Worm (Caenorhabditis elegans) whole organism, late embryonic: ENCODE results near the gene F32D1.7.

Source experiments
- C08G9.2 ChIP-seq: sonication (generic microtip); optimal IDR thresholded peaks from 2 replicates; lab custom pipeline; 2016; ENCODE audit warnings: mild to moderate bottlenecking, missing genetic modification characterization, moderate library complexity, missing compliant biosample characterization
- C38D4.7 ChIP-seq: fragments of 200-800 bp; sonication (Bioruptor generic); optimal IDR thresholded peaks from 2 replicates; lab custom pipeline; 2018; ENCODE audit warnings: mild to moderate bottlenecking, missing genetic modification characterization, moderate library complexity, missing compliant biosample characterization
- K09A11.1 ChIP-seq: sonication (generic microtip); optimal IDR thresholded peaks from 2 replicates; lab custom pipeline; 2017; ENCODE audit warnings: antibody characterized with exemption, mild to moderate bottlenecking, missing genetic modification characterization, missing compliant biosample characterization; ENCODE audit not compliant: insufficient read depth
- Y22D7AL.16 ChIP-seq: sonication (generic microtip); optimal IDR thresholded peaks from 2 replicates; lab custom pipeline; 2016; ENCODE audit warnings: missing genetic modification characterization, missing compliant biosample characterization
- ceh-14 ChIP-seq: sonication (generic microtip); optimal IDR thresholded peaks from 2 replicates; lab custom pipeline; 2016; ENCODE audit warnings: missing genotype, missing genetic modification characterization, missing compliant biosample characterization
- ceh-2 ChIP-seq: sonication (generic microtip); optimal IDR thresholded peaks from 2 replicates; lab custom pipeline; 2016; ENCODE audit warnings: missing genotype, missing genetic modification characterization, missing compliant biosample characterization
- ceh-24 ChIP-seq: sonication (generic microtip); optimal IDR thresholded peaks from 2 replicates; lab custom pipeline; 2016; ENCODE audit warnings: mild to moderate bottlenecking, missing genetic modification characterization, missing compliant biosample characterization
- ceh-31 ChIP-seq: sonication (generic microtip); optimal IDR thresholded peaks from 2 replicates; lab custom pipeline; 2016; ENCODE audit warnings: missing genetic modification characterization, missing compliant biosample characterization
- ceh-34 ChIP-seq: sonication (generic microtip); optimal IDR thresholded peaks from 2 replicates; lab custom pipeline; 2016; ENCODE audit warnings: mild to moderate bottlenecking, missing genetic modification characterization, missing compliant biosample characterization
- ceh-48 ChIP-seq: sonication (generic microtip); optimal IDR thresholded peaks from 2 replicates; lab custom pipeline; 2016; ENCODE audit warnings: missing genetic modification characterization, inconsistent platforms, missing compliant biosample characterization
- dmd-4 ChIP-seq: sonication (generic microtip); optimal IDR thresholded peaks from 2 replicates; lab custom pipeline; 2016; ENCODE audit warnings: borderline replicate concordance, missing genetic modification characterization, missing compliant biosample characterization
- elt-2 ChIP-seq: sonication (generic microtip); optimal IDR thresholded peaks from 2 replicates; lab custom pipeline; 2016; ENCODE audit warnings: missing genetic modification reagents, missing genetic modification characterization, missing compliant biosample characterization
- ets-4 ChIP-seq: sonication (generic microtip); optimal IDR thresholded peaks from 2 replicates; lab custom pipeline; 2016; ENCODE audit warnings: missing genetic modification characterization, missing compliant biosample characterization
- fkh-6 ChIP-seq: sonication (generic microtip); optimal IDR thresholded peaks from 2 replicates; lab custom pipeline; 2016; ENCODE audit warnings: missing genetic modification characterization, missing compliant biosample characterization
- gmeb-2 ChIP-seq: sonication (generic microtip); optimal IDR thresholded peaks from 2 replicates; lab custom pipeline; 2016; ENCODE audit warnings: missing genetic modification characterization, inconsistent platforms, missing compliant biosample characterization
- hlh-13 ChIP-seq: fragments of 200-800 bp; sonication (Bioruptor generic); optimal IDR thresholded peaks from 2 replicates; lab custom pipeline; 2018; ENCODE audit warnings: mild to moderate bottlenecking, missing genetic modification characterization, missing compliant biosample characterization
- hlh-30 ChIP-seq: sonication (generic microtip); optimal IDR thresholded peaks from 2 replicates; lab custom pipeline; 2017; ENCODE audit warnings: antibody characterized with exemption, missing genetic modification characterization, missing compliant biosample characterization; ENCODE audit not compliant: insufficient read depth
- hlh-6 ChIP-seq: sonication (generic microtip); optimal IDR thresholded peaks from 2 replicates; lab custom pipeline; 2016; ENCODE audit warnings: missing genotype, missing genetic modification characterization, missing compliant biosample characterization
- hlh-8 ChIP-seq: sonication (generic microtip); optimal IDR thresholded peaks from 2 replicates; lab custom pipeline; 2016; ENCODE audit warnings: missing genotype, missing genetic modification characterization, missing compliant biosample characterization
- lin-11 ChIP-seq: fragments of 200-800 bp; sonication (Bioruptor generic); optimal IDR thresholded peaks from 2 replicates; lab custom pipeline; 2018; ENCODE audit warnings: mild to moderate bottlenecking, missing genetic modification characterization, missing compliant biosample characterization
- madf-2 ChIP-seq: sonication (generic microtip); optimal IDR thresholded peaks from 2 replicates; lab custom pipeline; 2017; ENCODE audit warnings: missing genetic modification characterization, missing compliant biosample characterization
- mec-3 ChIP-seq: sonication (generic microtip); optimal IDR thresholded peaks from 2 replicates; lab custom pipeline; 2016; ENCODE audit warnings: borderline replicate concordance, missing genetic modification characterization, missing compliant biosample characterization
- nfya-1 ChIP-seq: sonication (generic microtip); optimal IDR thresholded peaks from 2 replicates; lab custom pipeline; 2017; ENCODE audit warnings: missing genetic modification characterization, mild to moderate bottlenecking, missing compliant biosample characterization, antibody characterized with exemption, moderate library complexity
- nhr-232 ChIP-seq: sonication (generic microtip); optimal IDR thresholded peaks from 2 replicates; lab custom pipeline; 2016; ENCODE audit warnings: missing genetic modification characterization, missing compliant biosample characterization
- odd-2 ChIP-seq: sonication (generic microtip); optimal IDR thresholded peaks from 2 replicates; lab custom pipeline; 2017; ENCODE audit warnings: antibody characterized with exemption, mild to moderate bottlenecking, missing genetic modification characterization, missing compliant biosample characterization
- ref-2 ChIP-seq: sonication (generic microtip); optimal IDR thresholded peaks from 2 replicates; lab custom pipeline; 2016; ENCODE audit warnings: missing genetic modification characterization, missing compliant biosample characterization
- tbx-2 ChIP-seq: sonication (generic microtip); optimal IDR thresholded peaks from 2 replicates; lab custom pipeline; 2016; ENCODE audit warnings: missing genetic modification characterization, missing compliant biosample characterization
- unc-3 ChIP-seq, 2 experiments: fragments of 200-800 bp in 1 of 2; sonication (Bioruptor generic) in 1 of 2; sonication (generic microtip) in 1 of 2; conservative IDR thresholded peaks in 1 of 2; optimal IDR thresholded peaks in 1 of 2; 2 replicates each; pipeline versions ENCODE4 v1.3.6 to Lab custom; 2016 to 2022; ENCODE audit warnings: missing compliant biosample characterization in 2 of 2, missing genetic modification characterization in 2 of 2, missing genetic modification reagents in 1 of 2
- unc-42 ChIP-seq: sonication (generic microtip); optimal IDR thresholded peaks from 2 replicates; lab custom pipeline; 2016; ENCODE audit warnings: missing genotype, missing genetic modification characterization, missing compliant biosample characterization
- unc-86 ChIP-seq: sonication (generic microtip); optimal IDR thresholded peaks from 2 replicates; lab custom pipeline; 2016; ENCODE audit warnings: missing genetic modification characterization, missing compliant biosample characterization
- ztf-16 ChIP-seq: sonication (generic microtip); optimal IDR thresholded peaks from 2 replicates; lab custom pipeline; 2017; ENCODE audit warnings: missing genetic modification characterization, missing compliant biosample characterization

F32D1.7 gene

ce11 chrV:4377622-4378021 lies 1.6 kb upstream of the F32D1.7 start, which contains the start of gene F32D1.8:
Gene F32D1.8, minus strand, starts transcription at chrV:4377722.
- TF ChIP-seq fkh-6 (tag; lab: Kevin White, UChicago) (no peak), hlh-6 (no peak), ref-2 (tag; lab: Kevin White, UChicago) (no peak), ceh-24 (tag; lab: Kevin White, UChicago) (no peak), hlh-8 (tag; lab: Kevin White, UChicago) (no peak)

- TF ChIP-seq nhr-232 (tag; lab: Kevin White, UChicago) (no peak), hlh-13 (GFP tag; lab: Kevin White, UChicago) (no peak), unc-3 (GFP tag; conservative IDR thresholded peaks at IDR 0.05; lab: Robert Waterston, UW) (no peak), unc-3 (tag; optimal IDR thresholded peaks at IDR 0.05; lab: Kevin White, UChicago) (no peak), ets-4 (no peak), Y22D7AL.16 (tag; lab: Kevin White, UChicago) (no peak), ceh-2 (tag; lab: Kevin White, UChicago) (no peak), dmd-4 (no peak), tbx-2 (tag; lab: Kevin White, UChicago) (no peak), mec-3 (tag; lab: Kevin White, UChicago) (no peak), madf-2 (tag; lab: Kevin White, UChicago) (no peak)
These were observed 1.3 kb downstream of the F32D1.7 start, which contains the start of gene neg-1 for ce11 chrV:4374625-4375024. Gene neg-1, minus strand, starts transcription at chrV:4374874.

- TF ChIP-seq lin-11 (tag; lab: Kevin White, UChicago) (no peak), madf-2 (tag; lab: Kevin White, UChicago) (no peak), ztf-16 (tag; lab: Kevin White, UChicago) (no peak), C38D4.7 (GFP tag; lab: Kevin White, UChicago) (no peak), ceh-34 (no peak), hlh-6 (no peak)
These were observed 2.3 kb downstream of the F32D1.7 start for ce11 chrV:4373656-4374055.

ce11 chrV:4372986-4373385 lies 3.0 kb downstream of the F32D1.7 start:
- TF ChIP-seq fkh-6 (tag; lab: Kevin White, UChicago) (peak; percentile 6), C38D4.7 (GFP tag; lab: Kevin White, UChicago) (no peak), C08G9.2 (tag; lab: Kevin White, UChicago) (peak; percentile 49)

- TF ChIP-seq lin-11 (tag; lab: Kevin White, UChicago) (no peak), hlh-30 (tag; lab: Kevin White, UChicago) (no peak), unc-42 (tag; lab: Kevin White, UChicago) (peak; percentile 43), ztf-16 (tag; lab: Kevin White, UChicago) (no peak), gmeb-2 (tag; lab: Kevin White, UChicago) (no peak), ceh-24 (tag; lab: Kevin White, UChicago) (no peak), Y22D7AL.16 (tag; lab: Kevin White, UChicago) (no peak), odd-2 (tag; lab: Kevin White, UChicago) (no peak), elt-2 (tag; lab: Kevin White, UChicago) (peak; percentile 32), ceh-14 (tag; lab: Kevin White, UChicago) (peak; percentile 22), unc-86 (tag; lab: Kevin White, UChicago) (no peak), ceh-31 (tag; lab: Kevin White, UChicago) (peak; percentile 12), K09A11.1 (no peak), nfya-1 (peak; percentile 29), ceh-48 (tag; lab: Kevin White, UChicago) (no peak), C38D4.7 (GFP tag; lab: Kevin White, UChicago) (no peak)
These were observed 4.6 kb downstream of the F32D1.7 start, which contains the start of the genes gmpr-1 and fipp-1 for ce11 chrV:4371309-4371933. Gene gmpr-1, minus strand, starts transcription at chrV:4371383. Gene fipp-1, plus strand, starts transcription at chrV:4371807.
